Worm (Caenorhabditis elegans): ENCODE data around the gene shpk-1.

Gene shpk-1

ce11 chrIII:13581727-13582126 is 26.1 kb upstream of the shpk-1 start:
- no peak for TF ChIP-seq unc-39 (tag; optimal IDR thresholded peaks at IDR 0.05)
- TF ChIP-seq pha-4 (tag; optimal IDR thresholded peaks at IDR 0.05): no peak
- no peak for TF ChIP-seq elt-3 (tag; optimal IDR thresholded peaks at IDR 0.05)
- TF ChIP-seq sem-2 (GFP tag; optimal IDR thresholded peaks at IDR 0.05): no peak
- no peak for TF ChIP-seq elt-1 (tag; optimal IDR thresholded peaks at IDR 0.05; ENCODE audit: borderline replicate concordance, insufficient read depth)
- TF ChIP-seq lin-13 (tag; optimal IDR thresholded peaks at IDR 0.05): no peak
- peak; percentile 15 for TF ChIP-seq ceh-83 (GFP tag; optimal IDR thresholded peaks at IDR 0.05)
- no peak for TF ChIP-seq lin-32 (GFP tag; optimal IDR thresholded peaks at IDR 0.05)

ce11 chrIII:13600254-13600653 is 7.6 kb upstream of the shpk-1 start:
- TF ChIP-seq mep-1 (tag; optimal IDR thresholded peaks at IDR 0.05) (no peak), ceh-39 (tag; optimal IDR thresholded peaks at IDR 0.05) (no peak), unc-62 (GFP tag; optimal IDR thresholded peaks at IDR 0.05) (no peak), tbx-8 (GFP tag; optimal IDR thresholded peaks at IDR 0.05) (no peak), snpc-4 (tag; optimal IDR thresholded peaks at IDR 0.05) (no peak), bed-3 (GFP tag; optimal IDR thresholded peaks at IDR 0.05) (no peak), ceh-83 (GFP tag; optimal IDR thresholded peaks at IDR 0.05) (no peak), ceh-43 (GFP tag; optimal IDR thresholded peaks at IDR 0.05) (no peak), lin-13 (tag; optimal IDR thresholded peaks at IDR 0.05) (no peak)

- TF ChIP-seq mep-1 (tag; optimal IDR thresholded peaks at IDR 0.05) (no peak), elt-1 (tag; optimal IDR thresholded peaks at IDR 0.05; ENCODE audit: borderline replicate concordance, insufficient read depth) (no peak), elt-3 (tag; optimal IDR thresholded peaks at IDR 0.05) (no peak), nhr-76 (tag; optimal IDR thresholded peaks at IDR 0.05) (no peak), sem-2 (GFP tag; optimal IDR thresholded peaks at IDR 0.05) (no peak), tbx-8 (GFP tag; optimal IDR thresholded peaks at IDR 0.05) (no peak), unc-62 (GFP tag; optimal IDR thresholded peaks at IDR 0.05) (no peak), mls-2 (tag; optimal IDR thresholded peaks at IDR 0.05) (no peak)
Measured at ce11 chrIII:13604834-13605233, 3.0 kb upstream of the shpk-1 start.

- TF ChIP-seq drap-1 (GFP tag; optimal IDR thresholded peaks at IDR 0.05) (no peak), tbx-8 (GFP tag; optimal IDR thresholded peaks at IDR 0.05) (no peak), zip-8 (tag; optimal IDR thresholded peaks at IDR 0.05) (no peak), nhr-237 (tag; optimal IDR thresholded peaks at IDR 0.05) (no peak), nhr-28 (tag; optimal IDR thresholded peaks at IDR 0.05) (no peak), cnd-1 (tag; optimal IDR thresholded peaks at IDR 0.05) (no peak), blmp-1 (tag; optimal IDR thresholded peaks at IDR 0.05) (no peak), flh-1 (GFP tag; optimal IDR thresholded peaks at IDR 0.05) (no peak), ceh-43 (GFP tag; optimal IDR thresholded peaks at IDR 0.05) (no peak), sptf-1 (tag; optimal IDR thresholded peaks at IDR 0.05) (no peak), ztf-11 (tag; optimal IDR thresholded peaks at IDR 0.05) (no peak), snpc-4 (tag; optimal IDR thresholded peaks at IDR 0.05) (no peak), unc-120 (tag; optimal IDR thresholded peaks at IDR 0.05; ENCODE audit: poor library complexity, severe bottlenecking) (no peak)
Measured at ce11 chrIII:13606016-13606530, 1.7 kb upstream of the shpk-1 start, which contains the start of gene act-5. act-5 (minus strand) TSS chrIII:13606066.

- TF ChIP-seq ham-2 (GFP tag; optimal IDR thresholded peaks at IDR 0.05) (no peak), unc-39 (tag; optimal IDR thresholded peaks at IDR 0.05) (no peak), mls-2 (tag; optimal IDR thresholded peaks at IDR 0.05) (no peak), flh-1 (GFP tag; optimal IDR thresholded peaks at IDR 0.05) (no peak), sem-2 (GFP tag; optimal IDR thresholded peaks at IDR 0.05) (no peak), nhr-12 (tag; optimal IDR thresholded peaks at IDR 0.05) (no peak), mab-5 (tag; optimal IDR thresholded peaks at IDR 0.05) (no peak), cnd-1 (tag; optimal IDR thresholded peaks at IDR 0.05) (no peak), unc-120 (tag; optimal IDR thresholded peaks at IDR 0.05; ENCODE audit: poor library complexity, severe bottlenecking) (no peak), zip-8 (tag; optimal IDR thresholded peaks at IDR 0.05) (no peak)
Measured at ce11 chrIII:13606865-13607264, 955 bp upstream of the shpk-1 start.

ce11 chrIII:13614206-13614605 is 6.4 kb downstream of the shpk-1 start:
- no peak for TF ChIP-seq hlh-1 (tag; optimal IDR thresholded peaks at IDR 0.05)
- no peak for TF ChIP-seq nhr-76 (tag; optimal IDR thresholded peaks at IDR 0.05)
- no peak for TF ChIP-seq flh-1 (GFP tag; optimal IDR thresholded peaks at IDR 0.05)
- no peak for TF ChIP-seq zip-8 (tag; optimal IDR thresholded peaks at IDR 0.05)
- no peak for TF ChIP-seq nhr-28 (tag; optimal IDR thresholded peaks at IDR 0.05)
- no peak for TF ChIP-seq ceh-39 (tag; optimal IDR thresholded peaks at IDR 0.05)
